Worm (Caenorhabditis elegans): ENCODE measurements around the gene tmem-131.

The tmem-131 gene

ce11 chrIII:4956566-4956965 lies 41.4 kb downstream of the tmem-131 start, which contains the start of gene C26E6.1:
C26E6.1 (plus strand) TSS chrIII:4956866.
- no peak for TF ChIP-seq tab-1 (GFP tag; IDR thresholded peaks at IDR 0.05)
- no peak for TF ChIP-seq T22C8.4 (GFP tag; IDR thresholded peaks at IDR 0.05)
- TF ChIP-seq ztf-29 (GFP tag; IDR thresholded peaks at IDR 0.05), result no peak
- no peak for TF ChIP-seq klf-2 (GFP tag; conservative IDR thresholded peaks at IDR 0.05)
- TF ChIP-seq med-1 (GFP tag; optimal IDR thresholded peaks at IDR 0.05; ENCODE audit: insufficient read depth), result no peak
- no peak for TF ChIP-seq ztf-23 (GFP tag; IDR thresholded peaks at IDR 0.05)
- TF ChIP-seq cog-1 (tag; optimal IDR thresholded peaks at IDR 0.05), result no peak
- TF ChIP-seq ref-1 (GFP tag; conservative IDR thresholded peaks at IDR 0.05), result no peak
- no peak for TF ChIP-seq flt-1 (GFP tag; IDR thresholded peaks at IDR 0.05)

ce11 chrIII:4952970-4953369 lies 45.0 kb downstream of the tmem-131 start:
- no peak for TF ChIP-seq ref-1 (GFP tag; conservative IDR thresholded peaks at IDR 0.05)
- TF ChIP-seq tab-1 (GFP tag; IDR thresholded peaks at IDR 0.05), result no peak
- TF ChIP-seq ztf-29 (GFP tag; IDR thresholded peaks at IDR 0.05), result no peak
- TF ChIP-seq ztf-23 (GFP tag; IDR thresholded peaks at IDR 0.05), result no peak
- no peak for TF ChIP-seq cog-1 (tag; optimal IDR thresholded peaks at IDR 0.05)
- TF ChIP-seq T22C8.4 (GFP tag; IDR thresholded peaks at IDR 0.05), result no peak
- no peak for TF ChIP-seq med-1 (GFP tag; optimal IDR thresholded peaks at IDR 0.05; ENCODE audit: insufficient read depth)
- TF ChIP-seq klf-2 (GFP tag; conservative IDR thresholded peaks at IDR 0.05), result no peak
- no peak for TF ChIP-seq flt-1 (GFP tag; IDR thresholded peaks at IDR 0.05)

DNA sequence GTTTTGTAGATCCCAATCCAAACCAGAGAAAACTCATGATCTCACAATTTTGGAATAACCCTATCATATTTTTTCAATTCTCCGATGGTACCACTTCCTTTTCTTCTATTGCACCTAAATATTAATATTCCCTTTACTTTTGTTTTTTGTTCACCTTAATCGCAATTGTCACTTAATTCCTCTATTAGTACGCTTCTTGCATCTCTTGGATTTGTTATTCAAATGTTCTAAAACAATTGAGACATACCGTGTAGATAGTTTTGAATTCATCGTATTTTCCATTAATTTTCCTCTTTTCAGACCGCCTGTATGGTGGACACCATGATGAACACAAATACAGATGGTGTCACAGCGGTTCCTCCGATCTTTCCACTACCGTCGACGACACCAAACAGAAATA lies 46.1 kb downstream of the tmem-131 start, which contains the start of gene flh-2:
Gene flh-2 (plus strand): TSS at position 301 of the 400 bp plus-strand sequence.
- TF ChIP-seq cog-1 (tag; optimal IDR thresholded peaks at IDR 0.05) (no peak), ref-1 (GFP tag; conservative IDR thresholded peaks at IDR 0.05) (no peak), flt-1 (GFP tag; IDR thresholded peaks at IDR 0.05) (no peak), ztf-23 (GFP tag; IDR thresholded peaks at IDR 0.05) (no peak), tab-1 (GFP tag; IDR thresholded peaks at IDR 0.05) (no peak), ztf-29 (GFP tag; IDR thresholded peaks at IDR 0.05) (no peak), med-1 (GFP tag; optimal IDR thresholded peaks at IDR 0.05; ENCODE audit: insufficient read depth) (no peak), klf-2 (GFP tag; conservative IDR thresholded peaks at IDR 0.05) (no peak), T22C8.4 (GFP tag; IDR thresholded peaks at IDR 0.05) (no peak)

DNA sequence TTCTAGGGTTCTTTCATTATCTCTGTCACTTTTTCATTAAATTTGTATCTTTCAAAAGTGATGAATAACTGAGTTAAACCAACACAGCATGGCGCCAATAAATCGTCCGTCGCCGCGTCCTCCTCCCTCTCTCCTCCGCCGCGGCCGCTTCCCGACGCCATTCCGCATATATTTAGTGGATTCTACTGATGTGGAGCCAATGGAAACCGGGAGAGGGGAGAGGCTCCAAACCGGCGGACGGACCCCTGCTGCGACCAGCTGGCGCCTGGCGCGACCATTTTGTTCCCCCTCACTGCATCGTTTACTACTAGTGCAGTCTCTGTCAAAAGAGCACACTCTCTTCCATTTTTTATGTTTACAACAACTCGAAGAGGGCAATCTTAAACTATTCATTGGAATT lies 46.8 kb downstream of the tmem-131 start:
- TF ChIP-seq flt-1 (GFP tag; IDR thresholded peaks at IDR 0.05) (no peak), ztf-29 (GFP tag; IDR thresholded peaks at IDR 0.05) (no peak), ztf-23 (GFP tag; IDR thresholded peaks at IDR 0.05) (no peak), T22C8.4 (GFP tag; IDR thresholded peaks at IDR 0.05) (no peak), tab-1 (GFP tag; IDR thresholded peaks at IDR 0.05) (no peak), ref-1 (GFP tag; conservative IDR thresholded peaks at IDR 0.05) (no peak), med-1 (GFP tag; optimal IDR thresholded peaks at IDR 0.05; ENCODE audit: insufficient read depth) (no peak), klf-2 (GFP tag; conservative IDR thresholded peaks at IDR 0.05) (no peak), cog-1 (tag; optimal IDR thresholded peaks at IDR 0.05) (no peak)

- TF ChIP-seq T22C8.4 (GFP tag; IDR thresholded peaks at IDR 0.05) (no peak), tab-1 (GFP tag; IDR thresholded peaks at IDR 0.05) (no peak), ref-1 (GFP tag; conservative IDR thresholded peaks at IDR 0.05) (no peak), ztf-29 (GFP tag; IDR thresholded peaks at IDR 0.05) (no peak), klf-2 (GFP tag; conservative IDR thresholded peaks at IDR 0.05) (no peak), cog-1 (tag; optimal IDR thresholded peaks at IDR 0.05) (no peak), med-1 (GFP tag; optimal IDR thresholded peaks at IDR 0.05; ENCODE audit: insufficient read depth) (no peak), flt-1 (GFP tag; IDR thresholded peaks at IDR 0.05) (no peak), ztf-23 (GFP tag; IDR thresholded peaks at IDR 0.05) (no peak)
These were observed 47.6 kb downstream of the tmem-131 start for ce11 chrIII:4950345-4950744.

DNA sequence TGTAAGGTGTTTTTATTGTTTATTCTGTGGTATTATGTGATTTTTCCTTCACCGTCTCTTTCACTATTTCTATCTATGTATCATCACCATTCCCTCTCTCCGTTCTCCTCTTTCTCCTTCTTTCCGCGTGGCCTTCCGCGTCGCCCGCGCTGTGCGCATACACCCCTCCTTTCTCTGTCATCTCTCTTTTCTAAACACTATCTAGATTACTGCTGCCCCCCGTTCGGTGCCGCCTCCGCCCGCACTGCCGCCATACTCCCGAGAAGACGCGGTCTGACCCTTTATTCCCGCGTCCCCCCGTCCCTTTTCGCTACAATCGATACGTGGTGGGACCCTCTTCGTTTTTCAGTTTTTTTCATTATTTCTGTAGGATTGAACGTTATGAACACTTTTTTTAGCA lies 49.3 kb downstream of the tmem-131 start:
- TF ChIP-seq ztf-23 (GFP tag; IDR thresholded peaks at IDR 0.05) (0 out of 2 replicates have a peak, but pooled peaks have one; percentile 45), flt-1 (GFP tag; IDR thresholded peaks at IDR 0.05) (peak; percentile 66), klf-2 (GFP tag; conservative IDR thresholded peaks at IDR 0.05) (no peak)

DNA sequence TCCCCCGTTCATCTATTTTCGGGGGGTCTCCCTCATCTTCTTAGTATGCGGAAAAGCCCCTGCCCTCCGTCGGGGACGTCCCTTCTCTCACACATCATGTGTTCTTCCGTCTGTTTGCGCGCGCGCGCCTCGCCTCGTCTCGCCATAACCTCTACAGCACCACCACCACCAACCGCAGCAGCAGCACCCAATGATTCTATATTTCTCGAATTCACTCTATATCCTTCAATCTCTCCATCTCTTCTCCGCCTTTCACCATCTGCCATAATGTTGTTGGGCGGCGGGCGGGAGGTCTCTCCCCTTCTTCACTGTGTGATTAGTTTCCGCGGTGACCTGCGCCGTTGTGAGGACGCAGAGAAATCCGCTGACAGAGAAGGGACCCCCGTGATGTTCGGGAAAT lies 50.6 kb downstream of the tmem-131 start:
- TF ChIP-seq T22C8.4 (GFP tag; IDR thresholded peaks at IDR 0.05), result peak; percentile 12; the same call in 1 of the 2 replicates
- 0 out of 2 replicates have a peak, but pooled peaks have one; percentile 51 for TF ChIP-seq tab-1 (GFP tag; IDR thresholded peaks at IDR 0.05)
- TF ChIP-seq med-1 (GFP tag; optimal IDR thresholded peaks at IDR 0.05; ENCODE audit: insufficient read depth), result no peak
- TF ChIP-seq ref-1 (GFP tag; conservative IDR thresholded peaks at IDR 0.05), result 0 out of 2 replicates have a peak, but pooled peaks have one; percentile 13
- peak; percentile 38; the same call in 1 of the 2 replicates for TF ChIP-seq ztf-29 (GFP tag; IDR thresholded peaks at IDR 0.05)
- TF ChIP-seq flt-1 (GFP tag; IDR thresholded peaks at IDR 0.05), result peak; percentile 73
- TF ChIP-seq ztf-23 (GFP tag; IDR thresholded peaks at IDR 0.05), result peak; percentile 69; the same call in 1 of the 2 replicates
- peak; percentile 56 for TF ChIP-seq cog-1 (tag; optimal IDR thresholded peaks at IDR 0.05)
- no peak for TF ChIP-seq klf-2 (GFP tag; conservative IDR thresholded peaks at IDR 0.05)

- TF ChIP-seq tab-1 (GFP tag; IDR thresholded peaks at IDR 0.05) (no peak), ztf-29 (GFP tag; IDR thresholded peaks at IDR 0.05) (no peak), med-1 (GFP tag; optimal IDR thresholded peaks at IDR 0.05; ENCODE audit: insufficient read depth) (no peak), cog-1 (tag; optimal IDR thresholded peaks at IDR 0.05) (no peak), flt-1 (GFP tag; IDR thresholded peaks at IDR 0.05) (no peak)
These were observed 53.7 kb downstream of the tmem-131 start, which contains the start of gene ntl-9 for ce11 chrIII:4944213-4944612. ntl-9 (plus strand) TSS chrIII:4944513.
